Worm (Caenorhabditis elegans): ENCODE measurements around the gene sel-9.

ce11 chrV:8271995-8272394, 30.4 kb downstream of the sel-9 start, which contains the start of gene asp-5:
- TF ChIP-seq dao-5 (tag; optimal IDR thresholded peaks at IDR 0.05) (no peak), him-1 (tag; optimal IDR thresholded peaks at IDR 0.05) (no peak)
